Worm (Caenorhabditis elegans) whole organism, L3 larva: ENCODE data around the gene mab-23.

Experiments
- ZK546.5 ChIP-seq: sonication (generic microtip); optimal IDR thresholded peaks from 2 replicates; lab custom pipeline; 2017; ENCODE audit warnings: missing biosample characterization, missing genetic modification characterization
- aly-2 ChIP-seq: fragments of 150-350 bp; optimal IDR thresholded peaks from 2 replicates; lab custom pipeline; 2014; ENCODE audit warnings: missing biosample characterization, missing genetic modification characterization
- ceh-28 ChIP-seq: fragments of 150-350 bp; optimal IDR thresholded peaks from 2 replicates; lab custom pipeline; 2014; ENCODE audit warnings: missing biosample characterization, missing genetic modification reagents, missing genetic modification characterization
- ceh-82 ChIP-seq: fragments of 150-350 bp; optimal IDR thresholded peaks from 2 replicates; lab custom pipeline; 2014; ENCODE audit warnings: missing biosample characterization, missing genetic modification characterization
- ceh-9 ChIP-seq: sonication (generic microtip); optimal IDR thresholded peaks from 2 replicates; lab custom pipeline; 2018; ENCODE audit warnings: missing biosample characterization, missing genetic modification characterization
- daf-12 ChIP-seq: fragments of 150-350 bp; optimal IDR thresholded peaks from 2 replicates; lab custom pipeline; 2014; ENCODE audit warnings: missing biosample characterization, missing genetic modification reagents, missing genetic modification characterization
- egl-27 ChIP-seq: sonication (generic microtip); optimal IDR thresholded peaks from 4 replicates; lab custom pipeline; 2017; ENCODE audit warnings: missing biosample characterization, missing genetic modification reagents, missing genetic modification characterization
- elt-3 ChIP-seq, 3 experiments: fragments of 150-350 bp in 1 of 3; sonication (generic microtip) in 2 of 3; optimal IDR thresholded peaks; 2 replicates in 2 of 3; 4 replicates in 1 of 3; lab custom pipeline; 2014 to 2017; ENCODE audit warnings: missing biosample characterization in 3 of 3, missing genetic modification characterization in 3 of 3
- eor-1 ChIP-seq, 2 experiments: fragments of 150-350 bp; optimal IDR thresholded peaks; 2 replicates each; lab custom pipeline; 2014 to 2018; ENCODE audit warnings: missing biosample characterization in 2 of 2, missing genetic modification characterization in 2 of 2
- fkh-10 ChIP-seq: sonication (generic microtip); optimal IDR thresholded peaks from 2 replicates; lab custom pipeline; 2017; ENCODE audit warnings: missing biosample characterization, missing genetic modification reagents, missing genetic modification characterization
- jun-1 ChIP-seq: fragments of 150-350 bp; optimal IDR thresholded peaks from 2 replicates; lab custom pipeline; 2014; ENCODE audit warnings: missing biosample characterization, missing genetic modification reagents, missing genetic modification characterization
- lin-15B ChIP-seq: fragments of 150-350 bp; optimal IDR thresholded peaks from 2 replicates; lab custom pipeline; 2014; ENCODE audit warnings: missing biosample characterization, missing genetic modification characterization
- mdl-1 ChIP-seq: fragments of 150-350 bp; optimal IDR thresholded peaks from 2 replicates; lab custom pipeline; 2014; ENCODE audit warnings: missing biosample characterization, missing genetic modification characterization
- nfya-1 ChIP-seq: sonication (generic microtip); optimal IDR thresholded peaks from 2 replicates; lab custom pipeline; 2017; ENCODE audit warnings: missing genetic modification characterization, mild to moderate bottlenecking, missing compliant biosample characterization, antibody characterized with exemption, moderate library complexity; ENCODE audit not compliant: insufficient read depth
- nhr-11 ChIP-seq: fragments of 150-350 bp; optimal IDR thresholded peaks from 2 replicates; lab custom pipeline; 2014; ENCODE audit warnings: missing biosample characterization, missing genetic modification characterization
- nhr-12 ChIP-seq: fragments of 150-350 bp; optimal IDR thresholded peaks from 2 replicates; lab custom pipeline; 2014; ENCODE audit warnings: missing biosample characterization, missing genetic modification characterization
- nhr-23 ChIP-seq: fragments of 150-350 bp; optimal IDR thresholded peaks from 2 replicates; lab custom pipeline; 2014; ENCODE audit warnings: missing biosample characterization, missing genetic modification reagents, missing genetic modification characterization
- nhr-28 ChIP-seq: fragments of 150-350 bp; optimal IDR thresholded peaks from 2 replicates; lab custom pipeline; 2014; ENCODE audit warnings: missing biosample characterization, missing genetic modification characterization
- nhr-43 ChIP-seq: sonication (generic microtip); optimal IDR thresholded peaks from 2 replicates; lab custom pipeline; 2016; ENCODE audit warnings: mild to moderate bottlenecking, missing genetic modification characterization, missing compliant biosample characterization; ENCODE audit not compliant: poor library complexity, severe bottlenecking
- nhr-67 ChIP-seq: fragments of 150-350 bp; optimal IDR thresholded peaks from 2 replicates; lab custom pipeline; 2014; ENCODE audit warnings: missing biosample characterization, missing genetic modification characterization
- nhr-76 ChIP-seq: fragments of 150-350 bp; sonication (generic microtip); optimal IDR thresholded peaks from 5 replicates; lab custom pipeline; 2014; ENCODE audit warnings: missing biosample characterization, missing genetic modification characterization
- nhr-77 ChIP-seq: fragments of 150-350 bp; optimal IDR thresholded peaks from 2 replicates; lab custom pipeline; 2014; ENCODE audit warnings: missing biosample characterization, missing genetic modification characterization
- pha-4 ChIP-seq: fragments of 150-350 bp; optimal IDR thresholded peaks from 2 replicates; lab custom pipeline; 2014; ENCODE audit warnings: missing biosample characterization, missing genetic modification reagents, missing genetic modification characterization
- pqm-1 ChIP-seq: fragments of 150-350 bp; optimal IDR thresholded peaks from 2 replicates; lab custom pipeline; 2017; ENCODE audit warnings: missing biosample characterization, missing genetic modification characterization, inconsistent platforms
- skn-1 ChIP-seq: fragments of 150-350 bp; optimal IDR thresholded peaks from 2 replicates; lab custom pipeline; 2014; ENCODE audit warnings: missing biosample characterization, missing genetic modification characterization
- snpc-4 ChIP-seq: fragments of 150-350 bp; optimal IDR thresholded peaks from 2 replicates; lab custom pipeline; 2014; ENCODE audit warnings: missing biosample characterization, missing genetic modification characterization
- unc-39 ChIP-seq: sonication (generic microtip); optimal IDR thresholded peaks from 4 replicates; lab custom pipeline; 2017; ENCODE audit warnings: missing biosample characterization, missing genetic modification characterization
- unc-62 ChIP-seq: fragments of 150-350 bp; sonication (generic microtip); optimal IDR thresholded peaks from 4 replicates; lab custom pipeline; 2014; ENCODE audit warnings: missing biosample characterization, missing genetic modification reagents, missing genetic modification characterization
- ztf-4 ChIP-seq: fragments of 150-350 bp; optimal IDR thresholded peaks from 2 replicates; lab custom pipeline; 2014; ENCODE audit warnings: missing biosample characterization, missing genetic modification characterization

mab-23 gene

DNA sequence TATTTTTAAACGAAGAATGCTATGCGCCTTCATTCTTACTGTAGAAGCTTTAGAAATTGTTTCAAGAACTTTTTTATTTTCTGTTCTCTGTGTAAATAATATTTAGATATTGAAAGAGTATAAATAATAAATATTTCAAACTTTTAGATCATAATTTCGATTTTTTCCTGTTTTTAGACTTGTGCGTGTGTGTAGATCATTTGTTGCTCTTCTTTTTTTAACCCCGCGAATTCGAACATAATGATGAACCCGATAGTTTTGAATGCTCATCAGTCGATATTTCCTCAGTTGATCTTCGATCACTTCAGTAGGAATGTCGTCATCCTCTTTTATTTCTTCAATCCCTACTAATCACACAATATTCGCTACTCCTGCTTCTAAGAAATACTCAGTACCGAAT, 35.6 kb upstream of the mab-23 start, which contains the start of gene T21C9.13:
Gene T21C9.13 (plus strand): TSS at position 33 of the 400 bp plus-strand sequence.
- no peak for TF ChIP-seq fkh-10 (GFP tag; lab: Kevin White, UChicago)
- TF ChIP-seq ceh-82 (tag; lab: Kevin White, UChicago) = no peak
- TF ChIP-seq nhr-76 (tag; lab: Kevin White, UChicago) = no peak
- TF ChIP-seq pha-4 (tag; lab: Kevin White, UChicago) = no peak
- no peak for TF ChIP-seq nhr-12 (tag; lab: Kevin White, UChicago)
- no peak for TF ChIP-seq nhr-43 (tag; lab: Kevin White, UChicago)
- TF ChIP-seq ceh-28 (tag; lab: Kevin White, UChicago) = no peak
- TF ChIP-seq elt-3 (tag; optimal IDR thresholded peaks at IDR 0.05; lab: Kevin White, UChicago) = no peak
- no peak for TF ChIP-seq ceh-9 (tag; lab: Kevin White, UChicago)

DNA sequence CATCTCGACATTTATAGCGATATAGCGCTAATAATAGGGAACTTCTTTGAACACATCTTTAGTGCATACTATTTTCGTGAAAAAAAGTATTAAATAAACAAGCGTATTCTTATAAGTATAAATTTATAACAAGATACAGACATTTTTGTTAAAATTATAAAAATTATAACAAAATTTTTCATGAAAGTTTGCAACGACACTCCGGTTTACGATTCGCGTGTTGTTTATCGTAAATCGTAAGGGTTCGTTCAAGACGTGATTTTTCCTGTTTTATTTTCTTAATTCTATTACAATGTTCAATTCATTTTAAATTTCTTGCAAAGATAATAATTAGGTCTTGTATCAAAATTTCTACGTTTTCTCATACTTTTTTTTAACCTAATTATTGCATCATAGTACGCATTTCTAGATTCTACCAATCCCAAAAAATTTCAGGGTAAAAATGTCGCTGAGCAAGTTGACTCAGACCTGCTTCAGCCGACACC, 34.1 kb upstream of the mab-23 start, which contains the start of gene scpl-4:
Gene scpl-4 (plus strand): TSS at position 435 of the 485 bp plus-strand sequence.
- TF ChIP-seq nhr-23 (no peak), daf-12 (tag; lab: Kevin White, UChicago) (no peak)

DNA sequence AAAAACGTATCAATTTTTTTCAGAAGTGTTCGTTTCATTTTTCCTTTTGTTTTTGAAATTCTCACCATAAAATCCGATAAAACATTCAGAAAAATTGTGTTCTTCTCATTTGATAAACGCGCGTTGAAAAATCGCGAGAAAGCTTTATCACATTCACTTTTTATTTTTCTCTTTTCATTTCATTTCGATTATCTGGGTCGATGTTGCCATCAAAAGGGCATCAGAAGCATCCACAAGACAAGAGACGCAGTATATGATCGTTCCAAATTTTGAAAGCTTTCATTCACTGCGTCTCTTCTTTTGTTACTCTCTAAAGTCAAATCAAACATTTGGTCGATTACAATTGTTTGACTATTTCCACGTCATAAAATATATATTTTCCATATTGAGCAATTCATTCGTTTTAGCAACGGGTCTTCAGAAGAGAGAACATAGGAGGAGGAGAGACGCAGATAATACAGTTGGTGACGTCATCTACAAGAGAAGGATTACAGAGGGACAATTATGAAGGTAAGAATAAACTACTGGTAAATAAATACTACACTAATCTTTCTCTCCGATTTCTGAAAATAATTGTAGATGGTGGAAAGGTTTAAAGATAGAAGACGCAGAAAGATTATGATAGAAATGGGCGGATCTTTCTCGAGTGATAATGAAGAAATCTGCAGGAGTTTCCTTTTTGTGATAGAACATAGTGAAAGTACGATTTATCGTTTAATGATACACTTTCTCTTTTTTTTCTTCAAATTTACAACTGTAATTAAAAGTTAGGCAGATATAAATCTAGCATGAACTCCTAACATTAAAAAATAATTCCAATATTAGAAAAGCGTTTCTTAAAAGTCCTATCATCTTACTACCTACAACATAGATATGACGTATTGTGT, 30.6 kb upstream of the mab-23 start, which contains the start of gene H27A22.1:
Gene H27A22.1 (plus strand): TSS at position 505 of the 887 bp plus-strand sequence.
- TF ChIP-seq nhr-23 (peak; percentile 57), pha-4 (tag; lab: Kevin White, UChicago) (peak; percentile 35), snpc-4 (no peak)

DNA sequence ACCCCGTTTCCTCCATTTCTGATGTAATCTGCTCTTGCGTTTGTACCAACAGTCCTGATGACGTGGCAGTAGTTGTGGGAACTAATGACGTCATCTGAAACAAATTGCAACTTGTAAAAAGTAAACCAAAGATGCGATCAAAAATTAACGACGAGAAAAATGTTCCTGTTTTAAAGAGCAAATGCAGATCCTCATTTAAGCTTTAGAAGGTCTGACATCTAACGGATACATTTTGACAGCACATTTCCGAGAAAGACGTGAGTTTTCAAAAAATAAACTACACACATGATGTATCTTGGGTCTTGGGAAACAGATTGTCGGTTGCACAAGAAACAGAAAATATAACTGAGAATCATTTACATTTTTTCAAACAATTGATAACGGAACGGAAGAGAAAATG, 17.4 kb upstream of the mab-23 start, which contains the start of gene H09F14.1:
Gene H09F14.1 (minus strand): TSS at position 101 of the 400 bp plus-strand sequence.
- TF ChIP-seq aly-2 (tag; lab: Kevin White, UChicago) = no peak
- no peak for TF ChIP-seq nhr-23
- no peak for TF ChIP-seq unc-39
- TF ChIP-seq nhr-12 (tag; lab: Kevin White, UChicago) = no peak
- TF ChIP-seq egl-27 = no peak
- TF ChIP-seq daf-12 (tag; lab: Kevin White, UChicago) = no peak
- no peak for TF ChIP-seq unc-62 (GFP tag; lab: Kevin White, UChicago)
- no peak for TF ChIP-seq nhr-43 (tag; lab: Kevin White, UChicago)
- TF ChIP-seq fkh-10 (GFP tag; lab: Kevin White, UChicago) = no peak
- TF ChIP-seq, all 47 proteins: peak for 0

DNA sequence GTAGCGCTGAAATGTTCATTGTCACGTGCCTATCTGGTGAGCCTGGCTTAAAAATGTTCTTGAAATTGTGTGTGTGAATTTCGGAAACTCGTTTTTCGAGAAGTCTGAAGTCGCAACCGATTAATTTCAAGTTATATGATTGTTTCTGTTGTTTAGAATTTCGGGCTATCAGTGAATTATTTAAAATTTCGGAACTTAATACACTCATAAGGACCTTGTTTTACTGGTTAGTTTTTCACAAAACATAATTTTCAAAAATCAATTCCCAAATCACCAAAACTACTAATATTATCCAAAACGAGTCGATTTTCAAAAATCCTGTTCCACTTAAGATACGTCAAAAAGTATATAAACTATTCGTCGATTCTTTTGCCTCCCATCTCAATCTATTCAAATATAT, 2.4 kb upstream of the mab-23 start:
- TF ChIP-seq nhr-28 (tag; lab: Kevin White, UChicago) (no peak), ZK546.5 (tag; lab: Kevin White, UChicago) (no peak), eor-1 (tag; optimal IDR thresholded peaks at IDR 0.05; lab: Kevin White, UChicago) (no peak), mdl-1 (tag; lab: Kevin White, UChicago) (no peak), nhr-11 (no peak), skn-1 (no peak), ztf-4 (tag; lab: Kevin White, UChicago) (no peak), nhr-77 (no peak), ceh-28 (tag; lab: Kevin White, UChicago) (no peak), unc-62 (GFP tag; lab: Kevin White, UChicago) (no peak), elt-3 (tag; optimal IDR thresholded peaks at IDR 0.05; lab: Kevin White, UChicago) (no peak), pqm-1 (tag; lab: Kevin White, UChicago) (no peak), lin-15B (tag; lab: Kevin White, UChicago) (no peak), unc-39 (no peak), ceh-9 (tag; lab: Kevin White, UChicago) (no peak), jun-1 (tag; lab: Kevin White, UChicago) (no peak), daf-12 (tag; lab: Kevin White, UChicago) (no peak), nhr-67 (tag; lab: Kevin White, UChicago) (no peak), nhr-43 (tag; lab: Kevin White, UChicago) (no peak), nfya-1 (tag; lab: Kevin White, UChicago) (no peak)
